Fruit fly (Drosophila melanogaster) whole organism, prepupa: ENCODE results near the gene Smg5.

ENCODE experiments used
- Blimp-1 ChIP-seq: fragments of 200-800 bp; sonication (Bioruptor generic); optimal IDR thresholded peaks from 3 replicates; lab custom pipeline; 2017; ENCODE audit warnings: missing biosample characterization, missing genetic modification characterization, mild to moderate bottlenecking, moderate library complexity, missing genetic modification reagents
- CG10631 ChIP-seq: fragments of 200-800 bp; sonication (Bioruptor generic); optimal IDR thresholded peaks from 2 replicates; lab custom pipeline; 2016; ENCODE audit warnings: missing biosample characterization, missing genetic modification characterization
- CG10669 ChIP-seq: fragments of 200-800 bp; sonication (Bioruptor generic); optimal IDR thresholded peaks from 3 replicates; lab custom pipeline; 2018; ENCODE audit warnings: missing biosample characterization, mild to moderate bottlenecking, missing genetic modification characterization, moderate library complexity
- CG11294 ChIP-seq: fragments of 200-800 bp; sonication (Bioruptor generic); IDR thresholded peaks from 2 replicates; pipeline ENCODE4 v1.3.6; 2022; ENCODE audit warnings: missing biosample characterization, missing genetic modification characterization
- CG11762 ChIP-seq: fragments of 200-800 bp; sonication (Bioruptor generic); optimal IDR thresholded peaks from 3 replicates; lab custom pipeline; 2016; ENCODE audit warnings: missing biosample characterization, missing genetic modification characterization; ENCODE audit not compliant: insufficient read depth
- CG15336 ChIP-seq: fragments of 200-800 bp; sonication (Bioruptor generic); IDR thresholded peaks from 2 replicates; pipeline ENCODE4 v1.3.6; 2022; ENCODE audit warnings: missing biosample characterization, missing genetic modification characterization
- CG1621 ChIP-seq: fragments of 200-800 bp; sonication (Bioruptor generic); optimal IDR thresholded peaks from 3 replicates; lab custom pipeline; 2018; ENCODE audit warnings: missing biosample characterization, mild to moderate bottlenecking, missing genetic modification characterization
- CG16779 ChIP-seq: fragments of 200-800 bp; sonication (Bioruptor generic); optimal IDR thresholded peaks from 3 replicates; lab custom pipeline; 2017; ENCODE audit warnings: missing biosample characterization, mild to moderate bottlenecking, missing genetic modification characterization
- CG3032 ChIP-seq: fragments of 200-800 bp; optimal IDR thresholded peaks from 2 replicates; lab custom pipeline; 2019; ENCODE audit warnings: missing biosample characterization, mild to moderate bottlenecking, missing genetic modification characterization, moderate library complexity
- CG32006 ChIP-seq: fragments of 200-800 bp; sonication (Bioruptor generic); optimal IDR thresholded peaks from 3 replicates; lab custom pipeline; 2017; ENCODE audit warnings: missing biosample characterization, mild to moderate bottlenecking, missing genetic modification characterization
- CG34406 ChIP-seq: fragments of 200-800 bp; sonication (Bioruptor generic); optimal IDR thresholded peaks from 3 replicates; lab custom pipeline; 2016; ENCODE audit warnings: missing biosample characterization, missing genetic modification characterization
- CG3919 ChIP-seq: fragments of 200-800 bp; sonication (Bioruptor generic); optimal IDR thresholded peaks from 3 replicates; lab custom pipeline; 2016; ENCODE audit warnings: missing biosample characterization, missing genetic modification characterization
- CG6163 ChIP-seq: fragments of 200-800 bp; sonication (Bioruptor generic); IDR thresholded peaks from 3 replicates; pipeline ENCODE4 v1.3.6; 2022; ENCODE audit warnings: missing biosample characterization, missing genetic modification characterization
- CG6276 ChIP-seq: fragments of 200-800 bp; sonication (Bioruptor generic); optimal IDR thresholded peaks from 2 replicates; lab custom pipeline; 2017; ENCODE audit warnings: missing biosample characterization, mild to moderate bottlenecking, missing genetic modification characterization
- CG6854 ChIP-seq: fragments of 200-800 bp; sonication (Bioruptor generic); optimal IDR thresholded peaks from 2 replicates; lab custom pipeline; 2017; ENCODE audit warnings: missing biosample characterization, mild to moderate bottlenecking, missing genetic modification characterization
- Eip75B ChIP-seq: fragments of 200-800 bp; sonication (Bioruptor generic); optimal IDR thresholded peaks from 3 replicates; lab custom pipeline; 2016; ENCODE audit warnings: missing biosample characterization, missing genetic modification characterization
- Eip78C ChIP-seq: fragments of 200-800 bp; sonication (Bioruptor generic); peaks from one replicate; lab custom pipeline; 2016; ENCODE audit warnings: missing biosample characterization, missing genetic modification characterization
- Eip93F ChIP-seq: fragments of 200-800 bp; sonication (Bioruptor generic); optimal IDR thresholded peaks from 2 replicates; lab custom pipeline; 2016; ENCODE audit warnings: missing biosample characterization, mild to moderate bottlenecking, missing genetic modification characterization
- Ets96B ChIP-seq: fragments of 200-800 bp; optimal IDR thresholded peaks from 2 replicates; lab custom pipeline; 2019; ENCODE audit warnings: missing biosample characterization, mild to moderate bottlenecking, missing genetic modification characterization, moderate library complexity
- Gug ChIP-seq: fragments of 200-800 bp; sonication (Bioruptor generic); IDR thresholded peaks from 2 replicates; pipeline ENCODE4 v1.3.6; 2022; ENCODE audit warnings: missing biosample characterization, missing genetic modification characterization
- Lpt ChIP-seq: fragments of 200-800 bp; sonication (Bioruptor generic); optimal IDR thresholded peaks from 3 replicates; lab custom pipeline; 2016; ENCODE audit warnings: missing biosample characterization, missing genetic modification characterization
- OdsH ChIP-seq: fragments of 200-800 bp; sonication (Bioruptor generic); optimal IDR thresholded peaks from 3 replicates; lab custom pipeline; 2016; ENCODE audit warnings: missing biosample characterization, missing genetic modification characterization
- Smox ChIP-seq: fragments of 200-800 bp; sonication (Bioruptor generic); optimal IDR thresholded peaks from 3 replicates; lab custom pipeline; 2016; ENCODE audit warnings: missing biosample characterization, missing genetic modification characterization
- Sox102F ChIP-seq: fragments of 200-800 bp; sonication (Bioruptor generic); optimal IDR thresholded peaks from 2 replicates; lab custom pipeline; 2016; ENCODE audit warnings: missing biosample characterization, mild to moderate bottlenecking, missing genetic modification characterization
- Sox14 ChIP-seq: fragments of 200-800 bp; sonication (Bioruptor generic); optimal IDR thresholded peaks from 3 replicates; lab custom pipeline; 2016; ENCODE audit warnings: missing biosample characterization, missing genetic modification characterization
- Sox15 ChIP-seq: fragments of 200-800 bp; sonication (Bioruptor generic); optimal IDR thresholded peaks from 3 replicates; lab custom pipeline; 2016; ENCODE audit warnings: missing biosample characterization, missing genetic modification characterization
- achi ChIP-seq: fragments of 200-800 bp; sonication (Bioruptor generic); optimal IDR thresholded peaks from 3 replicates; lab custom pipeline; 2016; ENCODE audit warnings: missing biosample characterization, missing genetic modification characterization
- acj6 ChIP-seq: fragments of 200-800 bp; sonication (Bioruptor generic); optimal IDR thresholded peaks from 3 replicates; lab custom pipeline; 2016; ENCODE audit warnings: missing biosample characterization, missing genetic modification characterization
- dac ChIP-seq: fragments of 200-800 bp; sonication (Bioruptor generic); optimal IDR thresholded peaks from 2 replicates; lab custom pipeline; 2017; ENCODE audit warnings: missing biosample characterization, mild to moderate bottlenecking, missing genetic modification characterization
- dsx ChIP-seq: fragments of 200-800 bp; optimal IDR thresholded peaks from 3 replicates; lab custom pipeline; 2019; ENCODE audit warnings: missing biosample characterization, mild to moderate bottlenecking, missing genetic modification characterization, moderate library complexity; ENCODE audit not compliant: poor library complexity, severe bottlenecking
- esn ChIP-seq: fragments of 200-800 bp; sonication (Bioruptor generic); optimal IDR thresholded peaks from 2 replicates; lab custom pipeline; 2016; ENCODE audit warnings: missing biosample characterization, mild to moderate bottlenecking, missing genetic modification characterization, moderate library complexity
- fd59A ChIP-seq: fragments of 200-800 bp; sonication (Bioruptor generic); optimal IDR thresholded peaks from 2 replicates; lab custom pipeline; 2017; ENCODE audit warnings: missing biosample characterization, mild to moderate bottlenecking, missing genetic modification characterization, missing genetic modification reagents
- fkh ChIP-seq: fragments of 200-800 bp; sonication (Bioruptor generic); optimal IDR thresholded peaks from 3 replicates; lab custom pipeline; 2017; ENCODE audit warnings: missing biosample characterization, mild to moderate bottlenecking, missing genetic modification characterization, moderate library complexity
- lz ChIP-seq: fragments of 200-800 bp; sonication (Bioruptor generic); optimal IDR thresholded peaks from 3 replicates; lab custom pipeline; 2016; ENCODE audit warnings: missing biosample characterization, missing genetic modification characterization
- net ChIP-seq: fragments of 200-800 bp; sonication (Bioruptor generic); optimal IDR thresholded peaks from 3 replicates; lab custom pipeline; 2016; ENCODE audit warnings: missing biosample characterization, missing genetic modification characterization
- pdm3 ChIP-seq: fragments of 200-800 bp; sonication (Bioruptor generic); optimal IDR thresholded peaks from 3 replicates; lab custom pipeline; 2016; ENCODE audit warnings: missing biosample characterization, missing genetic modification characterization
- salr ChIP-seq, 2 experiments: fragments of 200-800 bp; sonication (Bioruptor generic); optimal IDR thresholded peaks; 3 replicates each; lab custom pipeline; 2016 to 2018; ENCODE audit warnings: missing biosample characterization in 2 of 2, missing genetic modification characterization in 2 of 2, mild to moderate bottlenecking in 1 of 2
- spab ChIP-seq: fragments of 200-800 bp; sonication (Bioruptor generic); optimal IDR thresholded peaks from 2 replicates; lab custom pipeline; 2017; ENCODE audit warnings: missing biosample characterization, mild to moderate bottlenecking, missing genetic modification characterization, missing genetic modification reagents
- svp ChIP-seq: fragments of 200-800 bp; sonication (Bioruptor generic); peaks from one replicate; lab custom pipeline; 2016; ENCODE audit warnings: missing biosample characterization, missing genetic modification characterization
- topi ChIP-seq: fragments of 200-800 bp; sonication (Bioruptor generic); optimal IDR thresholded peaks from 3 replicates; lab custom pipeline; 2016; ENCODE audit warnings: missing biosample characterization, missing genetic modification characterization
- vri ChIP-seq: fragments of 200-800 bp; sonication (Bioruptor generic); optimal IDR thresholded peaks from 3 replicates; lab custom pipeline; 2016; ENCODE audit warnings: missing biosample characterization, mild to moderate bottlenecking, missing genetic modification characterization

Gene Smg5

dm6 chr2L:13911783-13912182 lies 7.3 kb upstream of the Smg5 start, which contains the start of gene Acyp:
TSS of gene Acyp (plus strand) at chr2L:13912083.
- TF ChIP-seq svp (peak; percentile 21), topi (no peak)

- TF ChIP-seq Sox15 (GFP tag; lab: Kevin White, UChicago) (no peak), net (GFP tag; lab: Kevin White, UChicago) (no peak), CG10669 (GFP tag; lab: Kevin White, UChicago) (no peak), lz (GFP tag; lab: Kevin White, UChicago) (no peak)
These were observed 4.6 kb upstream of the Smg5 start, which contains the start of gene Ance-2 for dm6 chr2L:13909033-13909432. TSS of gene Ance-2 (plus strand) at chr2L:13909333.

dm6 chr2L:13905848-13906585 lies 1.6 kb upstream of the Smg5 start:
- no peak for TF ChIP-seq fd59A (GFP tag; lab: Kevin White, UChicago)
- TF ChIP-seq Eip75B (GFP tag; lab: Kevin White, UChicago), result no peak
- no peak for TF ChIP-seq CG11762
- TF ChIP-seq CG34406 (GFP tag; lab: Kevin White, UChicago), result no peak
- TF ChIP-seq Blimp-1 (GFP tag; lab: Kevin White, UChicago), result no peak
- TF ChIP-seq topi, result no peak
- no peak for TF ChIP-seq CG3919
- TF ChIP-seq vri (GFP tag; lab: Kevin White, UChicago), result peak; percentile 77
- no peak for TF ChIP-seq achi
- TF ChIP-seq CG3032 (tag; lab: Kevin White, UChicago), result no peak
- TF ChIP-seq CG10669 (GFP tag; lab: Kevin White, UChicago), result no peak
- TF ChIP-seq svp, result peak; percentile 95
- TF ChIP-seq, all 60 proteins: peak for 2

- TF ChIP-seq fkh (GFP tag; lab: Kevin White, UChicago) (peak; percentile 26), CG3032 (tag; lab: Kevin White, UChicago) (no peak), Eip78C (GFP tag; lab: Kevin White, UChicago) (peak; percentile 81), CG11294 (GFP tag; lab: Robert Waterston, UW) (0 out of 2 replicates have a peak, but pooled peaks have one; percentile 24), Ets96B (peak; percentile 76), CG6854 (GFP tag; lab: Kevin White, UChicago) (no peak), topi (peak; percentile 62), dac (GFP tag; lab: Kevin White, UChicago) (no peak), Lpt (no peak), Eip93F (no peak), lz (GFP tag; lab: Kevin White, UChicago) (peak; percentile 39), achi (no peak), CG6163 (GFP tag; lab: Robert Waterston, UW) (peak; percentile 61), svp (peak; percentile 49), dsx (GFP tag; lab: Kevin White, UChicago) (peak; percentile 74), Gug (no peak), CG10631 (GFP tag; lab: Kevin White, UChicago) (peak; percentile 60), salr (GFP tag; optimal IDR thresholded peaks at IDR 0.05; lab: Kevin White, UChicago) (no peak), CG3919 (peak; percentile 56), CG10669 (GFP tag; lab: Kevin White, UChicago) (peak; percentile 50), pdm3 (GFP tag; lab: Kevin White, UChicago) (peak; percentile 27), OdsH (peak; percentile 38), CG15336 (peak; percentile 56), acj6 (GFP tag; lab: Kevin White, UChicago) (peak; percentile 6), Sox102F (GFP tag; lab: Kevin White, UChicago) (peak; percentile 46), CG1621 (peak; percentile 68), CG32006 (GFP tag; lab: Kevin White, UChicago) (no peak), CG16779 (tag; lab: Kevin White, UChicago) (peak; percentile 19), esn (GFP tag; lab: Kevin White, UChicago) (peak; percentile 59), Smox (peak; percentile 0), Sox14 (GFP tag; lab: Kevin White, UChicago) (peak; percentile 43), CG6276 (peak; percentile 16), CG34406 (GFP tag; lab: Kevin White, UChicago) (peak; percentile 55), fd59A (GFP tag; lab: Kevin White, UChicago) (peak; percentile 35), spab (no peak), net (GFP tag; lab: Kevin White, UChicago) (peak; percentile 23)
These were observed 799 bp upstream of the Smg5 start, which contains the start of gene Ance for dm6 chr2L:13905072-13905847. TSS of gene Ance (plus strand) at chr2L:13905645.
